Fruit fly (Drosophila melanogaster): ENCODE measurements around the gene ham.

DNA sequence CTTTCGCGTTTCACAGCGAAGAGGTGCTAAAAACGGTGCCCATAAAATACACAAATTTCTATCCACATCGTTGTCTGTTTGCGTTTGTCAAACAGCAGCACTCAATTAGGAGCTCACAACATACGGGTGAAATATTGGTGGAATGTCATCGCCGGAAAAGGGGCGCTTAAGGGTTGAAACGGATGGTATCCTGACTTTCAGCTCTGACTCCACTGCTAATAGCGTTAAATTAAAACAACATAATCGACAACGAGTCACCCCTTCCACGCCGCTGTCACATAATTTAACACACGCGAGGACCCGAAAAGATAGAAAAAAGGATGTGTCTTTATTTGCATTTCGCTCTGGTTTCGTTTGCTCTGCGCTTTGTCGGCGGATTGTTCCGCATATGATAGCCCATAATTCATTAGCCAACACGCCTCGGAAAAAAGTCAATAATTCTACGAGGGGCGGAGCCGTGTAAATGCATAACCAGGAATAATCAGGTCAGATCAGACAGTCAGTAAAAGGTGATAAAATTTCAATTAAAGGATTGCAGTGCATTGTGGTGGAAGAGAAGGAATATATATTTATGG is 7.6 kb downstream of the ham start:
- no peak for TF ChIP-seq usp (GFP tag; optimal IDR thresholded peaks at IDR 0.05)
- TF ChIP-seq pan (optimal IDR thresholded peaks at IDR 0.05), result no peak
- no peak for TF ChIP-seq psq (optimal IDR thresholded peaks at IDR 0.05)
- TF ChIP-seq CG8478 (optimal IDR thresholded peaks at IDR 0.05), result no peak
- no peak for TF ChIP-seq EcR (GFP tag; optimal IDR thresholded peaks at IDR 0.05)
- TF ChIP-seq Dll (optimal IDR thresholded peaks at IDR 0.05), result no peak
